Worm (Caenorhabditis elegans) whole organism, L4 larva: Measurements from ENCODE around the gene F53F1.2.

Experiments
- T26A8.4 ChIP-seq: fragments of 200-800 bp; sonication (Bioruptor generic); IDR thresholded peaks from 2 replicates; pipeline ENCODE4 v1.3.6; 2022; ENCODE audit warnings: missing genetic modification characterization, missing compliant biosample characterization
- dpl-1 ChIP-seq: fragments of 150-350 bp; optimal IDR thresholded peaks from 2 replicates; lab custom pipeline; 2014; ENCODE audit warnings: missing biosample characterization, missing genetic modification reagents, missing genetic modification characterization
- fkh-10 ChIP-seq: fragments of 150-350 bp; optimal IDR thresholded peaks from 2 replicates; lab custom pipeline; 2014; ENCODE audit warnings: missing biosample characterization, missing genetic modification reagents, missing genetic modification characterization
- lin-13 ChIP-seq: fragments of 150-350 bp; optimal IDR thresholded peaks from 2 replicates; lab custom pipeline; 2014; ENCODE audit warnings: missing biosample characterization, missing genetic modification reagents, missing genetic modification characterization
- lin-15B ChIP-seq: fragments of 150-350 bp; sonication (generic microtip); optimal IDR thresholded peaks from 3 replicates; lab custom pipeline; 2014; ENCODE audit warnings: missing biosample characterization, missing genetic modification characterization
- nhr-237 ChIP-seq: sonication (generic microtip); optimal IDR thresholded peaks from 2 replicates; lab custom pipeline; 2017; ENCODE audit warnings: missing biosample characterization, missing genetic modification characterization
- nhr-6 ChIP-seq: fragments of 150-350 bp; optimal IDR thresholded peaks from 2 replicates; lab custom pipeline; 2014; ENCODE audit warnings: missing biosample characterization, missing genetic modification characterization

ce11 chrV:13380980-13381379, 25.6 kb upstream of the F53F1.2 start, which contains the start of gene cpz-2:
- TF ChIP-seq lin-15B (tag; lab: Kevin White, UChicago) (no peak), nhr-6 (peak; percentile 46), fkh-10 (GFP tag; lab: Kevin White, UChicago) (no peak), dpl-1 (GFP tag; lab: Kevin White, UChicago) (no peak), lin-13 (GFP tag; lab: Kevin White, UChicago) (no peak), nhr-237 (tag; lab: Kevin White, UChicago) (no peak), T26A8.4 (GFP tag; lab: Robert Waterston, UW) (no peak)
